Worm (Caenorhabditis elegans) whole organism, L4 larva: Measurements from ENCODE around the gene C52E2.5.

Source experiments
- gei-8 ChIP-seq: fragments of 200-800 bp; sonication (Bioruptor generic); optimal IDR thresholded peaks from 2 replicates; lab custom pipeline; 2018; ENCODE audit warnings: mild to moderate bottlenecking, missing genetic modification characterization, missing compliant biosample characterization
- mxl-3 ChIP-seq: fragments of 200-800 bp; sonication (Bioruptor generic); optimal IDR thresholded peaks from 2 replicates; lab custom pipeline; 2018; ENCODE audit warnings: mild to moderate bottlenecking, missing genetic modification characterization, missing compliant biosample characterization
- nhr-102 ChIP-seq: sonication (generic microtip); optimal IDR thresholded peaks from 2 replicates; lab custom pipeline; 2016; ENCODE audit warnings: mild to moderate bottlenecking, missing genetic modification characterization, moderate library complexity, missing compliant biosample characterization
- nhr-41 ChIP-seq: fragments of 200-800 bp; sonication (Bioruptor generic); IDR thresholded peaks from 2 replicates; pipeline ENCODE4 v1.3.6; 2022; ENCODE audit warnings: missing genetic modification reagents, missing genetic modification characterization, missing compliant biosample characterization
- snpc-4 ChIP-seq: fragments of 150-350 bp; optimal IDR thresholded peaks from 2 replicates; lab custom pipeline; 2014; ENCODE audit warnings: missing biosample characterization, missing genetic modification characterization
- tra-1 ChIP-seq: fragments of 200-800 bp; sonication (Bioruptor generic); IDR thresholded peaks from 2 replicates; pipeline ENCODE4 v1.3.6; 2022; ENCODE audit warnings: missing genetic modification reagents, missing genetic modification characterization, missing compliant biosample characterization
- zip-11 ChIP-seq: fragments of 200-800 bp; sonication (Bioruptor generic); IDR thresholded peaks from 2 replicates; pipeline ENCODE4 v1.3.6; 2022; ENCODE audit warnings: missing genetic modification characterization, missing compliant biosample characterization
- ztf-11 ChIP-seq: fragments of 150-350 bp; optimal IDR thresholded peaks from 2 replicates; lab custom pipeline; 2014; ENCODE audit warnings: missing biosample characterization, missing genetic modification characterization

C52E2.5 gene

DNA sequence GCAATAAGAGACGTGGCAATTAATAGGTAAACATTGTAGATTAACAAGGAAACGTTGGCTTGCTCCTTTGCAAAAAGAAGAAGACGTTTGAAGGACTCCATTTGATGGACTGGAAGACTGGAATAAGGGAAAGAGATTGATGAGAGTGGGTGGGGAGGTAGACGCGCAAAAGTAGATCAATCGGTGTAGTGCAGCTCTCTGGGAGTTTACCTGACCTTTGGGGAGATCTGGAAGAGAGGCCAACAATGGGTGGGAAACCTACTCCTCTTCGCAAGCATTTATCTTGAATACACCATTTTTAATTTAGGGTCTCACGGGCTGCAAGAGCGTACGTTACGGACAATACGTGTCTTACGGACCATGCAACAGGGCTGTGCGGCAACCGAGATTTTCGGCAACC is 36.4 kb downstream of the C52E2.5 start, which contains the start of gene C08F1.12:
Gene C08F1.12 (minus strand): TSS at position 101 of the 400 bp plus-strand sequence.
- TF ChIP-seq snpc-4 (tag; lab: Kevin White, UChicago) (no peak), ztf-11 (tag; lab: Kevin White, UChicago) (no peak), zip-11 (GFP tag; lab: Robert Waterston, UW) (no peak), mxl-3 (GFP tag; lab: Kevin White, UChicago) (no peak), nhr-41 (GFP tag; lab: Robert Waterston, UW) (no peak), tra-1 (GFP tag; lab: Robert Waterston, UW) (no peak), gei-8 (GFP tag; lab: Kevin White, UChicago) (no peak), nhr-102 (tag; lab: Kevin White, UChicago) (no peak)
